Worm (Caenorhabditis elegans) whole organism, early embryonic: ENCODE data around the gene irld-21.

ENCODE experiments used
- B0310.2 ChIP-seq: sonication (generic microtip); optimal IDR thresholded peaks from 2 replicates; lab custom pipeline; 2016; ENCODE audit warnings: mild to moderate bottlenecking, missing genetic modification characterization, missing compliant biosample characterization
- F13C5.2 ChIP-seq: sonication (generic microtip); optimal IDR thresholded peaks from 2 replicates; lab custom pipeline; 2017; ENCODE audit warnings: mild to moderate bottlenecking, missing genetic modification characterization, inconsistent platforms, missing compliant biosample characterization
- aly-1 ChIP-seq: sonication (generic microtip); optimal IDR thresholded peaks from 2 replicates; lab custom pipeline; 2016; ENCODE audit warnings: missing genetic modification characterization, missing compliant biosample characterization
- ama-1 ChIP-seq: fragments of 150-350 bp; optimal IDR thresholded peaks from 2 replicates; lab custom pipeline; 2014
- ceh-13 ChIP-seq: fragments of 200-800 bp; sonication (Bioruptor generic); optimal IDR thresholded peaks from 2 replicates; lab custom pipeline; 2018; ENCODE audit warnings: mild to moderate bottlenecking, missing genetic modification characterization, missing compliant biosample characterization
- ceh-36 ChIP-seq: sonication (generic microtip); optimal IDR thresholded peaks from 2 replicates; lab custom pipeline; 2016; ENCODE audit warnings: missing genetic modification characterization, inconsistent platforms, missing compliant biosample characterization
- ets-7 ChIP-seq: sonication (generic microtip); optimal IDR thresholded peaks from 2 replicates; lab custom pipeline; 2016; ENCODE audit warnings: missing genotype, missing genetic modification characterization, missing compliant biosample characterization
- flt-1 ChIP-seq: fragments of 200-800 bp; sonication (Bioruptor generic); IDR thresholded peaks from 2 replicates; pipeline ENCODE4 v1.3.6; 2022; ENCODE audit warnings: missing genetic modification characterization, missing compliant biosample characterization
- hmbx-1 ChIP-seq: sonication (generic microtip); optimal IDR thresholded peaks from 2 replicates; lab custom pipeline; 2016; ENCODE audit warnings: mild to moderate bottlenecking, missing genetic modification characterization, missing compliant biosample characterization
- hmg-4 ChIP-seq: fragments of 200-800 bp; sonication (Bioruptor generic); optimal IDR thresholded peaks from 2 replicates; lab custom pipeline; 2018; ENCODE audit warnings: mild to moderate bottlenecking, missing genetic modification characterization, missing compliant biosample characterization
- hnd-1 ChIP-seq: sonication (generic microtip); optimal IDR thresholded peaks from 2 replicates; lab custom pipeline; 2016; ENCODE audit warnings: missing genetic modification characterization, missing compliant biosample characterization
- pes-1 ChIP-seq: fragments of 200-800 bp; sonication (Bioruptor generic); IDR thresholded peaks from 2 replicates; pipeline ENCODE4 v1.3.6; 2022; ENCODE audit warnings: missing genetic modification reagents, missing genetic modification characterization, missing compliant biosample characterization
- scrt-1 ChIP-seq: fragments of 200-800 bp; sonication (Bioruptor generic); IDR thresholded peaks from 2 replicates; pipeline ENCODE4 v1.3.6; 2022; ENCODE audit warnings: missing genetic modification characterization, missing compliant biosample characterization
- sea-1 ChIP-seq: fragments of 200-800 bp; sonication (Bioruptor generic); conservative IDR thresholded peaks from 2 replicates; pipeline ENCODE4 v1.3.6; 2022; ENCODE audit warnings: missing genetic modification characterization, missing compliant biosample characterization
- tbx-11 ChIP-seq: fragments of 200-800 bp; sonication (Bioruptor generic); IDR thresholded peaks from 2 replicates; pipeline ENCODE4 v1.3.6; 2022; ENCODE audit warnings: missing genetic modification characterization, missing compliant biosample characterization
- tbx-37 ChIP-seq: fragments of 200-800 bp; sonication (Bioruptor generic); conservative IDR thresholded peaks from 2 replicates; pipeline ENCODE4 v1.3.6; 2022; ENCODE audit warnings: missing genetic modification reagents, missing genetic modification characterization, missing compliant biosample characterization
- tra-4 ChIP-seq: sonication (generic microtip); optimal IDR thresholded peaks from 2 replicates; lab custom pipeline; 2017; ENCODE audit warnings: missing genetic modification characterization, missing compliant biosample characterization

Gene irld-21

DNA sequence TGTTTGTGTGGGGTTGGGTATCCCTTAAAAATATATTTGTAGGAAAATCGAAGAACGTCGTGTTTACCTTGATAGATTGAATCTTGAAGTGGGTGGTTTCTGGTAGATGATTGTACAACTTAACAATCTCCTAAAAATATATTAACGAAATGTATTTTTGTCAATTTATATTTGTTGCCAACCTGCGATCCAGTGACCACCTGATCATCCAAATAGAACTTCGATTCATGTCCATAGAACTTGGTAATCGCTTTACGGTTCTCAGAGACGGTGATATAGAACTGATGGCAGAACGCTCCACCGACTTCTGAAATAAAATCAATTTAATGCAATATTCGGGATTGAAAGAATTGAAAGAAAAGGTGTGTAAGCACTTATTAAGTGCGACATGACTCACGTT lies 6.3 kb upstream of the irld-21 start:
- TF ChIP-seq tbx-11 (no peak), sea-1 (no peak), hmg-4 (GFP tag; lab: Kevin White, UChicago) (no peak), ceh-13 (GFP tag; lab: Kevin White, UChicago) (no peak), ceh-36 (no peak), tra-4 (tag; lab: Kevin White, UChicago) (no peak), hnd-1 (tag; lab: Kevin White, UChicago) (no peak), ets-7 (tag; lab: Kevin White, UChicago) (no peak), tbx-37 (no peak), B0310.2 (no peak)

DNA sequence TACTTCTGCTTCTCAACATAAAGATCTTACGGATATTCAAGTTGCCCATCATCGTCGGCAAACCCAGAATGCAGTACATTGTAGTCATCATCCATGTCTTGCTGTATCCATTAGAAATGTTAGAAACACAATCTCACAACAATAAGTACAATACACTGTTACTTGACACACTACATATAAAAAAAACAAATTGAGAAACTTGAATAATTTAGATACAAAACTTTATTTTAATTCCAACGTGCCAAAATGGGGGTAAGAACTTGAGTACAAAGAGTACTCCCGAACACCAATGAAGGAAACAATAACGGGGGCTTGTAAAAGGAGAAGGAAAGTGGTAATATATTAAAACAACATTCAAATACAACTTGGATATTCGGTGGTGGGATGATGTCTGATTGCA lies 4.4 kb upstream of the irld-21 start, which contains the start of gene ctf-18:
Gene ctf-18, minus strand, starts transcription at position 101 of the 400 bp plus-strand sequence.
- TF ChIP-seq tbx-37 = no peak
- no peak for TF ChIP-seq ets-7 (tag; lab: Kevin White, UChicago)

DNA sequence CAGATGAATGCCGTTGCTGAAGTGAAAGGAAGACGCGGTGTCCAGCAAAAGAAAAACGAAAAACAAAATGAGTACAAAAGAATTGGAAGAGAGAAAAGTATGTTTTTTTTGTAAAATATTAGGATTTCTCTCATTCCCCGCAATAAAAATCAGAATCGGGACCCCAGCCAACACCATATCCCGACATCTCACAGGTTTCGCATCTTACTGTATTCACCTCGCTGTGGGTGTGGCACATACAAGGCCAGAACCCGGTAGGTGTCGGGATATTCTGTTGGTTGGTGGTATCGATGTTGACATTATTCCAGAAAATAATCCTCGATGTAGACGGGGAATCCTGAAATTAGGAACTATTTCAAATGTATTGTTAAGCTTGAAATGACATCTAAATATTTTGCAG lies 5.3 kb downstream of the irld-21 start:
- TF ChIP-seq B0310.2 (no peak), aly-1 (tag; lab: Kevin White, UChicago) (no peak), ceh-13 (GFP tag; lab: Kevin White, UChicago) (no peak), tbx-37 (no peak), tra-4 (tag; lab: Kevin White, UChicago) (no peak), flt-1 (GFP tag; lab: Robert Waterston, UW) (no peak), scrt-1 (no peak), F13C5.2 (tag; lab: Kevin White, UChicago) (no peak), ceh-36 (no peak), ama-1 (lab: Kevin White, UChicago) (no peak), ets-7 (tag; lab: Kevin White, UChicago) (no peak), sea-1 (no peak), hmg-4 (GFP tag; lab: Kevin White, UChicago) (no peak)

DNA sequence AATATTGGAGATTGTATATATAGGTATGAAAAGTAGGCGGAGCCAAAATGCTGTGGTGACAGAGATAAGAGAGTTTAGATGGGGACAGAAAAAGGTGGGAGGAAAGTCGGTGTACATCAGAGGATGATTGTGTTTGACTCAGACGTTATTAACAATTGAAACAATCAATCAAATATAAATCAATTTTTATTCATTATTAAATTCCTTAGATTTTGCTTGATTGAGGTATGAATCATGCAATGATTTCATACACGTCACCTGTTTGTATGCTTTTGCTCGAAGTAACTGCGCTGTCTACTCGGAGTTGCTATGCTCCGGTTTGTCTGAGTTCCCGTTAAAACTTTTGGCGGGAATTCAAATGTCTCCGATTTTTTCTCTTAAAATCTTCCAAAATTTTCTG lies 7.0 kb downstream of the irld-21 start, which contains the start of gene C04G2.10:
Gene C04G2.10, plus strand, starts transcription at position 301 of the 400 bp plus-strand sequence.
- no peak for TF ChIP-seq ceh-36
- TF ChIP-seq scrt-1 = no peak
- no peak for TF ChIP-seq hmg-4 (GFP tag; lab: Kevin White, UChicago)
- no peak for TF ChIP-seq ets-7 (tag; lab: Kevin White, UChicago)
- TF ChIP-seq F13C5.2 (tag; lab: Kevin White, UChicago) = no peak
- TF ChIP-seq B0310.2 = no peak
- no peak for TF ChIP-seq hnd-1 (tag; lab: Kevin White, UChicago)
- TF ChIP-seq sea-1 = no peak
- TF ChIP-seq aly-1 (tag; lab: Kevin White, UChicago) = no peak
- TF ChIP-seq flt-1 (GFP tag; lab: Robert Waterston, UW) = no peak
- no peak for TF ChIP-seq tbx-37
- no peak for TF ChIP-seq ceh-13 (GFP tag; lab: Kevin White, UChicago)
- no peak for TF ChIP-seq tbx-11
- TF ChIP-seq hmbx-1 (tag; lab: Kevin White, UChicago) = no peak
- no peak for TF ChIP-seq tra-4 (tag; lab: Kevin White, UChicago)
- TF ChIP-seq ama-1 (lab: Kevin White, UChicago) = no peak
- no peak for TF ChIP-seq pes-1 (GFP tag; lab: Robert Waterston, UW)

DNA sequence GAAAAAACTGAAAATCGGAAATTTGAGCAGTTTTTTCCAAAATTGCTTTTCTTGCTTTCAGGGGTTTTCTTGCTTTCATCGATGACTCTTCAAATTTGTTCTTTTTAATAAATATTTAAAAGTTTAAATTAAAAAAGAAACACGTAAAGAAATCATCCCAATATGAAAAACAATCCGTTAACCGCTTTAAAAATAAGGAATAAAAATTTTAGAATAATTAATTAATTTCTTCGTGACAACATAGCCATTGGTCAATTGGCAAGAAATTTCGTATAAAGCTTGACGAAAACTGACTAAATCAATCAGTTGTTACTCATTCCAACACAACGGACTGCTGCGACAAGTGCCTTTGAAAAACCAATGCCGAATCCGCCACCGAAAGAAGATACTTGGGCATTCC lies 9.5 kb downstream of the irld-21 start, which contains the start of gene nsph-3.2:
Gene nsph-3.2, plus strand, starts transcription at position 301 of the 400 bp plus-strand sequence.
- no peak for TF ChIP-seq B0310.2
- TF ChIP-seq hmg-4 (GFP tag; lab: Kevin White, UChicago) = no peak
- TF ChIP-seq hmbx-1 (tag; lab: Kevin White, UChicago) = no peak
- no peak for TF ChIP-seq ama-1 (lab: Kevin White, UChicago)
- TF ChIP-seq scrt-1 = no peak
- no peak for TF ChIP-seq aly-1 (tag; lab: Kevin White, UChicago)
- TF ChIP-seq F13C5.2 (tag; lab: Kevin White, UChicago) = no peak
- no peak for TF ChIP-seq ceh-13 (GFP tag; lab: Kevin White, UChicago)
- no peak for TF ChIP-seq tbx-11
- no peak for TF ChIP-seq tra-4 (tag; lab: Kevin White, UChicago)
- TF ChIP-seq tbx-37 = no peak
- TF ChIP-seq hnd-1 (tag; lab: Kevin White, UChicago) = no peak
- TF ChIP-seq ceh-36 = no peak
- TF ChIP-seq flt-1 (GFP tag; lab: Robert Waterston, UW) = no peak
- TF ChIP-seq ets-7 (tag; lab: Kevin White, UChicago) = no peak
- TF ChIP-seq pes-1 (GFP tag; lab: Robert Waterston, UW) = no peak

DNA sequence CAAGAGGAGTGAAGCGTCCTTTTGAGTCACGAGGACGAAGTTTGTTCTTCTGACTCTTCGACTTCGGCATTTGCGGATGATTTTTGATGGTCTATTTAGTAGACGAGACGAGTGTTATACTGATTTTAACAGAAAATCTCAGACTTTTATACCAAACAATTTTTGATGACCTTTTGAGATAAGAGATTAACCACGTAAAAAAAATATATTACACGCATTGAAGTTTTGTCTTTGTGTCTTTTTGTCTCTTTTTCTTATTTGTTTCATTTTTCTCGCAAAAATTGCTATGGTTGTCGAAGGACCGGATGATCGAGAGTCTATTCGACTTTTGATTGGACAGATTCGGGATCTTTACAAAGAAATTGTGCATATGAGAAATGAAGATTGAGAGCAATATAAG lies 10.7 kb downstream of the irld-21 start, which contains the start of gene spch-1:
Gene spch-1, minus strand, starts transcription at position 101 of the 400 bp plus-strand sequence.
- TF ChIP-seq hnd-1 (tag; lab: Kevin White, UChicago) (no peak), hmg-4 (GFP tag; lab: Kevin White, UChicago) (no peak), tbx-11 (no peak), aly-1 (tag; lab: Kevin White, UChicago) (no peak), ama-1 (lab: Kevin White, UChicago) (no peak), ceh-36 (no peak), pes-1 (GFP tag; lab: Robert Waterston, UW) (no peak), F13C5.2 (tag; lab: Kevin White, UChicago) (no peak), scrt-1 (no peak), tbx-37 (no peak), tra-4 (tag; lab: Kevin White, UChicago) (no peak)

DNA sequence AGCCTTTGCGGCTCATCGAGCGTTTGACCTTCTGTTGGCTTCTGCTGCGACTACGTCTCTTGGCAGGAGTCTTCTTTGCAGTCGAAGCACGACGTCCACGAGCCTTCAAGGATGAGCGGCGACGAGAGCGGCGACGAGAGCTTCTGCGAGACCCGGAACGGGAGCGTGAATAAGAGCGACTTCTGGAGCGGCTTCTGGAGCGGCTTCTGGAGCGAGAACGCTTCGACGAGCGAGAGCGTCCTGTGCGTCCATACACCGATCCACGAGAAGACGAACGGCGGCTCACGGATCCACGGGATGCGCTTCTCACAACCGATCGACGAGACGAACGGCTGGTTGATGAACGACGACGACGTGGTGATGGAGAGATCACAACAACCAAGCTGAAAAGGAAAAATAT lies 11.2 kb downstream of the irld-21 start:
- TF ChIP-seq tbx-37 (no peak), ceh-36 (no peak), scrt-1 (no peak), flt-1 (GFP tag; lab: Robert Waterston, UW) (no peak), ama-1 (lab: Kevin White, UChicago) (no peak), ceh-13 (GFP tag; lab: Kevin White, UChicago) (no peak), ets-7 (tag; lab: Kevin White, UChicago) (no peak), sea-1 (no peak)

DNA sequence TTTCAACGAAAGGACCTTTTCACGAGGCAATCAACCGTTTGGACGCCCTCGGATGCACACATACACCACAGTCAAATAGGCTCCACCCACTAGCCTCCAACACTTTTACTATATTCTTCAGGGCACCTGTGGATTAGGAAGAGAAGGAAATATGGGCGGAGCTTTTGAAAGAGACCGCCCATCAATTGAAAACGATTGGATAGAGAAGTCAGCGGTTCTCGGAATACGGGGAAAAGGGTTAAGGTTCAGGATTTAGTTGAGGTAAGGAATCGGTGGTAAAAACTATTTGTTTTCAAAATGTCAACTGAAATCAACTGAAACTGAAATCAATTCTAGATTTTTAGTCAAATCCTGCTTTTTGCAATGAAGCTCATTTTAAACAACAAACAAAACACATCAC lies 11.7 kb downstream of the irld-21 start, which contains the start of gene egl-38:
Gene egl-38, minus strand, starts transcription at position 101 of the 400 bp plus-strand sequence.
- no peak for TF ChIP-seq sea-1
- TF ChIP-seq tbx-37 = no peak
- no peak for TF ChIP-seq scrt-1
- TF ChIP-seq ceh-13 (GFP tag; lab: Kevin White, UChicago) = no peak
- TF ChIP-seq flt-1 (GFP tag; lab: Robert Waterston, UW) = no peak
- no peak for TF ChIP-seq F13C5.2 (tag; lab: Kevin White, UChicago)
- TF ChIP-seq hmbx-1 (tag; lab: Kevin White, UChicago) = no peak
- no peak for TF ChIP-seq tra-4 (tag; lab: Kevin White, UChicago)
- no peak for TF ChIP-seq pes-1 (GFP tag; lab: Robert Waterston, UW)
- no peak for TF ChIP-seq hmg-4 (GFP tag; lab: Kevin White, UChicago)
- no peak for TF ChIP-seq ceh-36
- TF ChIP-seq aly-1 (tag; lab: Kevin White, UChicago) = no peak
- TF ChIP-seq hnd-1 (tag; lab: Kevin White, UChicago) = no peak
- no peak for TF ChIP-seq ets-7 (tag; lab: Kevin White, UChicago)
- no peak for TF ChIP-seq tbx-11
